Worm (Caenorhabditis elegans): ENCODE data around the gene mrpl-42.

The mrpl-42 gene

DNA sequence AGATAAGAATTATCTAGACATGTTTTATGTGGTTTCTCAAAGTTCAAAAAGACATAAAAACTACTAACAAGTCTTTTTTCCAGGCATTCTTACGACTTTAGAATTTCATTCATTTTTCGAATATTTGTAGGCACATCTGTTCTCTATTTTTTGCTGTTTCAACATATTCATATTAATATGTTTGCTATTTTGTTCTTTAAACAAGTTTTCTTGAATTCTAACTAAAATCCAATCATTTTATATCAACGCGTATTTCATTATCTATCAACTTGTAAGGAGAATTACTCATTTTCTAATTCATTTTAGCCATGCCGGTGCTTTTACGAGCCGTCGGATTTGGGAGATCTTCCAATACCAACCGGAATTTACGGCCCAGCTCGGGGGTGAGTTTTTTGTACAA, 12.2 kb downstream of the mrpl-42 start, which contains the start of gene twk-8:
twk-8 (plus strand) TSS at position 301 of the 400 bp plus-strand sequence.
- TF ChIP-seq hlh-13 (GFP tag; optimal IDR thresholded peaks at IDR 0.05), result no peak
- no peak for TF ChIP-seq pros-1 (tag; optimal IDR thresholded peaks at IDR 0.05)
- no peak for TF ChIP-seq pha-2 (tag; optimal IDR thresholded peaks at IDR 0.05)
- no peak for TF ChIP-seq eyg-1 (tag; optimal IDR thresholded peaks at IDR 0.05)
- no peak for TF ChIP-seq nhr-11 (tag; optimal IDR thresholded peaks at IDR 0.05)
- TF ChIP-seq ceh-34 (tag; optimal IDR thresholded peaks at IDR 0.05), result no peak
- TF ChIP-seq npax-4 (tag; optimal IDR thresholded peaks at IDR 0.05), result no peak
- TF ChIP-seq ceh-30 (tag; optimal IDR thresholded peaks at IDR 0.05), result no peak

DNA sequence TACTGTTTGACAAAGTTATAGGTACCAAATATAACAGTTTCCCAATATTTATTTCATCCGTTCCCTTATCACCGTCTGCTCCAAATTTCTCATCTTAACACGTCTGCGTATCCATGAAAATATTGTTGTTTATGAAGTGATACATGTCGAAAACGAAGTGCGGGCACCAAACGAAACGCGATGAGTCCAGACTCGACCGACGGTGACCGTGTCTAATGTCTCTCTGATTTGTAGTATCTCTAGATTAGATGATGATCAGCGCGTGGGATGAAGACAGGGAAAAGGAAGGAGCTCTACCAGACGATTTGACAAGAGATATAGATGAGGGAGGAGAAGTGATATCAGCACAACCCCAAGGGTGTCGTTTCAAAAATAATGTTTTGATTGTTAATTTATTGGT, 14.1 kb downstream of the mrpl-42 start:
- TF ChIP-seq npax-4 (tag; optimal IDR thresholded peaks at IDR 0.05), result no peak
- no peak for TF ChIP-seq lin-11 (tag; optimal IDR thresholded peaks at IDR 0.05)
- no peak for TF ChIP-seq C38D4.7 (GFP tag; optimal IDR thresholded peaks at IDR 0.05)
- no peak for TF ChIP-seq ceh-6 (GFP tag; optimal IDR thresholded peaks at IDR 0.05)
- peak; percentile 68 for TF ChIP-seq ceh-18 (tag; optimal IDR thresholded peaks at IDR 0.05)
- no peak for TF ChIP-seq pha-4 (tag; optimal IDR thresholded peaks at IDR 0.05)
- no peak for TF ChIP-seq odd-2 (tag; optimal IDR thresholded peaks at IDR 0.05)
- TF ChIP-seq unc-55 (GFP tag; optimal IDR thresholded peaks at IDR 0.05), result peak; percentile 78
- TF ChIP-seq hlh-30 (tag; optimal IDR thresholded peaks at IDR 0.05; ENCODE audit: insufficient read depth), result no peak
- no peak for TF ChIP-seq unc-3 (GFP tag; conservative IDR thresholded peaks at IDR 0.05)
- no peak for TF ChIP-seq unc-3 (tag; optimal IDR thresholded peaks at IDR 0.05)
- no peak for TF ChIP-seq nfya-1 (tag; optimal IDR thresholded peaks at IDR 0.05)

DNA sequence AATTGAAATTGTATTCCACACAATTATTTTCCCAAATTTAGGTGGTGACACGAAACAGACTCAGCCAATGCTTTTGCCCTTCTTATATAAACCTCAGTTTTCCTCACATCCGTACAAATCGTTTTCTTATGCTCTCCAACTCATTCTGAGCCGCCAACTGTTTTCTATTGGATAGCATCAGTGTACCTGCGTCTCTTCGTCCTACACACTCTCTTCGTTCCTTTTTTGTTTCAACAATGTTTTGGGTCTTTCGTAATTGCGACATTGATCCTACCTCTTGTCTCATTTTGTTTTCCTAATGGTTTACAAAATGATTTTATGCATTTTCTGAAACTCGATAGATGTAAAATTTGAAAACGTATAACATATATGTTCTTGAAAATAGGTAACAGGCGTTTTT, 14.9 kb downstream of the mrpl-42 start:
- TF ChIP-seq unc-55 (GFP tag; optimal IDR thresholded peaks at IDR 0.05) (no peak), sox-4 (tag; optimal IDR thresholded peaks at IDR 0.05) (no peak), C08G9.2 (tag; optimal IDR thresholded peaks at IDR 0.05) (no peak), nfya-1 (tag; optimal IDR thresholded peaks at IDR 0.05) (peak; percentile 19), pqm-1 (tag; optimal IDR thresholded peaks at IDR 0.05) (no peak)

- TF ChIP-seq C38D4.7 (GFP tag; optimal IDR thresholded peaks at IDR 0.05) (no peak), ceh-2 (tag; optimal IDR thresholded peaks at IDR 0.05) (no peak), pqm-1 (tag; optimal IDR thresholded peaks at IDR 0.05) (no peak), madf-2 (tag; optimal IDR thresholded peaks at IDR 0.05) (no peak), pax-1 (tag; optimal IDR thresholded peaks at IDR 0.05) (no peak), nhr-11 (tag; optimal IDR thresholded peaks at IDR 0.05) (no peak), ceh-34 (tag; optimal IDR thresholded peaks at IDR 0.05) (no peak)
Measured at ce11 chrIV:9078469-9078868, 15.8 kb downstream of the mrpl-42 start, which contains the start of gene mans-4. Gene mans-4, minus strand, starts transcription at chrIV:9078569.

ce11 chrIV:9074244-9074723, 20.0 kb downstream of the mrpl-42 start, which contains the start of gene mppb-1:
Gene mppb-1, plus strand, starts transcription at chrIV:9074673.
- no peak for TF ChIP-seq ceh-30 (tag; optimal IDR thresholded peaks at IDR 0.05)
- TF ChIP-seq dve-1 (tag; optimal IDR thresholded peaks at IDR 0.05), result no peak
- no peak for TF ChIP-seq npax-4 (tag; optimal IDR thresholded peaks at IDR 0.05)
- peak; percentile 64 for TF ChIP-seq ref-2 (tag; optimal IDR thresholded peaks at IDR 0.05)
- peak; percentile 82 for TF ChIP-seq zip-5 (tag; optimal IDR thresholded peaks at IDR 0.05)
- peak; percentile 83 for TF ChIP-seq ets-4 (tag; optimal IDR thresholded peaks at IDR 0.05)
- TF ChIP-seq elt-4 (tag; optimal IDR thresholded peaks at IDR 0.05), result no peak
- no peak for TF ChIP-seq Y22D7AL.16 (tag; optimal IDR thresholded peaks at IDR 0.05)
- TF ChIP-seq mec-3 (tag; optimal IDR thresholded peaks at IDR 0.05; ENCODE audit: borderline replicate concordance), result peak; percentile 55
- TF ChIP-seq ceh-6 (GFP tag; optimal IDR thresholded peaks at IDR 0.05), result no peak
- TF ChIP-seq ceh-2 (tag; optimal IDR thresholded peaks at IDR 0.05), result peak; percentile 84
- peak; percentile 45 for TF ChIP-seq fkh-6 (tag; optimal IDR thresholded peaks at IDR 0.05)
- TF ChIP-seq ceh-9 (tag; optimal IDR thresholded peaks at IDR 0.05), result no peak
- TF ChIP-seq sox-4 (tag; optimal IDR thresholded peaks at IDR 0.05), result no peak
- no peak for TF ChIP-seq ama-1 (optimal IDR thresholded peaks at IDR 0.05)
- TF ChIP-seq hlh-13 (GFP tag; optimal IDR thresholded peaks at IDR 0.05), result peak; percentile 56
- peak; percentile 21 for TF ChIP-seq ztf-16 (tag; optimal IDR thresholded peaks at IDR 0.05)
- TF ChIP-seq F13H6.1 (tag; optimal IDR thresholded peaks at IDR 0.05), result peak; percentile 37
- TF ChIP-seq rnt-1 (tag; optimal IDR thresholded peaks at IDR 0.05), result peak; percentile 85
- no peak for TF ChIP-seq sox-2 (GFP tag; IDR thresholded peaks at IDR 0.05)
- TF ChIP-seq ceh-31 (tag; optimal IDR thresholded peaks at IDR 0.05), result peak; percentile 95
- TF ChIP-seq fax-1 (tag; optimal IDR thresholded peaks at IDR 0.05), result peak; percentile 28
- no peak for TF ChIP-seq pax-1 (tag; optimal IDR thresholded peaks at IDR 0.05)
- TF ChIP-seq nfya-1 (tag; optimal IDR thresholded peaks at IDR 0.05), result no peak
- TF ChIP-seq ceh-14 (tag; optimal IDR thresholded peaks at IDR 0.05), result peak; percentile 39
- TF ChIP-seq odd-2 (tag; optimal IDR thresholded peaks at IDR 0.05), result no peak
- peak; percentile 19 for TF ChIP-seq madf-2 (tag; optimal IDR thresholded peaks at IDR 0.05)
- TF ChIP-seq nhr-11 (tag; optimal IDR thresholded peaks at IDR 0.05), result no peak
- no peak for TF ChIP-seq unc-55 (GFP tag; optimal IDR thresholded peaks at IDR 0.05)
- no peak for TF ChIP-seq gmeb-2 (tag; optimal IDR thresholded peaks at IDR 0.05)

Measured in whole organism, late embryonic.